Fruit fly (Drosophila melanogaster) S2 (cell line): ENCODE measurements around the gene eIF3h.

ENCODE experiments used
- CG8478 ChIP-seq: fragments of >200 bp; optimal IDR thresholded peaks from 2 replicates; lab custom pipeline; 2018
- CTCF ChIP-seq, 2 experiments: fragments of >200 bp; optimal IDR thresholded peaks; 2 replicates each; lab custom pipeline; 2018

Gene eIF3h

dm6 chr2L:5003670-5004453, 49.0 kb downstream of the eIF3h start:
- TF ChIP-seq CG8478 (lab: Kevin White, UChicago) (no peak), CTCF (optimal IDR thresholded peaks at IDR 0.05; lab: Kevin White, UChicago) (peak in 1 of 2 experiments; percentile 56)

- TF ChIP-seq CG8478 (lab: Kevin White, UChicago) (no peak), CTCF (optimal IDR thresholded peaks at IDR 0.05; lab: Kevin White, UChicago) (no peak)
Measured at dm6 chr2L:5002711-5003402, 50.0 kb downstream of the eIF3h start.

- TF ChIP-seq CTCF (optimal IDR thresholded peaks at IDR 0.05; lab: Kevin White, UChicago) (no peak), CG8478 (lab: Kevin White, UChicago) (no peak)
Measured at dm6 chr2L:5002031-5002430, 50.9 kb downstream of the eIF3h start.

dm6 chr2L:5001582-5001929, 51.3 kb downstream of the eIF3h start:
- TF ChIP-seq CTCF (optimal IDR thresholded peaks at IDR 0.05; lab: Kevin White, UChicago) (no peak), CG8478 (lab: Kevin White, UChicago) (no peak)
